Worm (Caenorhabditis elegans) whole organism, early embryonic: Measurements from ENCODE around the gene srab-6.

ENCODE experiments used
- ama-1 ChIP-seq: fragments of 150-350 bp; optimal IDR thresholded peaks from 2 replicates; lab custom pipeline; 2014
- ets-7 ChIP-seq: sonication (generic microtip); optimal IDR thresholded peaks from 2 replicates; lab custom pipeline; 2016; ENCODE audit warnings: missing genotype, missing genetic modification characterization, missing compliant biosample characterization
- flt-1 ChIP-seq: fragments of 200-800 bp; sonication (Bioruptor generic); IDR thresholded peaks from 2 replicates; pipeline ENCODE4 v1.3.6; 2022; ENCODE audit warnings: missing genetic modification characterization, missing compliant biosample characterization
- hmg-4 ChIP-seq: fragments of 200-800 bp; sonication (Bioruptor generic); optimal IDR thresholded peaks from 2 replicates; lab custom pipeline; 2018; ENCODE audit warnings: mild to moderate bottlenecking, missing genetic modification characterization, missing compliant biosample characterization

DNA sequence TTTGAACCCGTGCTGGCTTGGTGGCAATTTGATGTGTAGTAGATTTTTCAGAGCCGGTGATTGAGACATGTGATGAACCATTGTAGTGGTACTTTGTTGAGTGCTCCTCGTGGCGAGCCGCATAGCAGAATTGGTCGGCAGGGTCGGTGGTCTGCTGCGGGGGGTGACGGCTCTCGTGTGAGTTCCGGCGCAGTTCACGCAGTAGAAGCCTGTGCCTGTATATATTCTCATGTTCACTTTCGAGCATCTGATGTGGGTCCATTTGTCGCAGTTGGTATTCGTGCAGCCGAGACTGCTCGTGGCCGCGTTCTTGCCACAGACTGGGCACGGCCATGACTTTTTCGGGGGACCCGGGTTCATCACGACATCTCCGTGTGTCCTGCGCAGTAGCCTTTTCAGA is 10.5 kb upstream of the srab-6 start:
- TF ChIP-seq flt-1 (GFP tag; lab: Robert Waterston, UW) (no peak), ama-1 (lab: Kevin White, UChicago) (no peak), ets-7 (no peak), hmg-4 (GFP tag; lab: Kevin White, UChicago) (no peak)
